Worm (Caenorhabditis elegans): ENCODE measurements around the gene sqv-7.

DNA sequence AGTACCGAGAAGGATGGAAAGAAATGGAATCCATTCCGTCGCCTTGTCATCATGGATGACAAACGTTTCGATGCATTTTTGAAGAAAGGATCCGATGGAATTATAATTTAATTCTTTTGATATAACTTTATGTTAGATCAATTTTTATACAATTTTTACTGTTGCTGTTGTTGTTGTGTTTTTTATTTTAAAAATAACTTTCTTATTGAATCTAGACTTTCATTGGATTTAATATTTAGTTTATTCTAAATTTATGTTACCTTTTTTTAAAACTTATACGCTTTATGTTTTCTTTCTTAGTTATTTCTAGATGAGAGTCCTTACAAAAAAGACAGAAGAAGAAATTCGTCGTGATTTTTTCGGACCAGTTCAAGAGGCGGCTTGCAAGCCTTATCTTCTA, 42.5 kb upstream of the sqv-7 start, which contains the start of gene ZK1127.3:
- no peak for TF ChIP-seq him-1 (tag; optimal IDR thresholded peaks at IDR 0.05)
- TF ChIP-seq W03F9.2 (tag; optimal IDR thresholded peaks at IDR 0.05): no peak
